Worm (Caenorhabditis elegans) whole organism, young adult: ENCODE data around the gene F58G6.7.

Experiments used
- B0035.1 ChIP-seq: sonication (generic microtip); optimal IDR thresholded peaks from 2 replicates; lab custom pipeline; 2016; ENCODE audit warnings: missing genetic modification characterization, mild to moderate bottlenecking, missing compliant biosample characterization, missing genotype, missing genetic modification reagents
- B0261.1 ChIP-seq: sonication (generic microtip); optimal IDR thresholded peaks from 2 replicates; lab custom pipeline; 2016; ENCODE audit warnings: mild to moderate bottlenecking, missing genetic modification characterization, moderate library complexity, missing compliant biosample characterization
- D2030.7 ChIP-seq: fragments of 200-800 bp; sonication (Bioruptor generic); IDR thresholded peaks from 2 replicates; pipeline ENCODE4 v1.3.6; 2022; ENCODE audit warnings: missing genetic modification reagents, missing genetic modification characterization, missing compliant biosample characterization
- F23B12.7 ChIP-seq: sonication (generic microtip); optimal IDR thresholded peaks from 2 replicates; lab custom pipeline; 2017; ENCODE audit warnings: missing genetic modification characterization, mild to moderate bottlenecking, missing compliant biosample characterization, antibody characterized with exemption, moderate library complexity; ENCODE audit not compliant: insufficient read depth
- F57A8.1 ChIP-seq: fragments of 200-800 bp; sonication (Bioruptor generic); optimal IDR thresholded peaks from 2 replicates; lab custom pipeline; 2018; ENCODE audit warnings: mild to moderate bottlenecking, missing genetic modification characterization, moderate library complexity, missing compliant biosample characterization
- K11D2.4 ChIP-seq: fragments of 200-800 bp; sonication (Bioruptor generic); IDR thresholded peaks from 2 replicates; pipeline ENCODE4 v1.3.6; 2022; ENCODE audit warnings: missing genetic modification reagents, missing genetic modification characterization, missing compliant biosample characterization
- K12H6.12 ChIP-seq: fragments of 200-800 bp; sonication (Bioruptor generic); optimal IDR thresholded peaks from 2 replicates; lab custom pipeline; 2018; ENCODE audit warnings: mild to moderate bottlenecking, missing genetic modification characterization, missing compliant biosample characterization
- T07F8.4 ChIP-seq: sonication (generic microtip); optimal IDR thresholded peaks from 2 replicates; lab custom pipeline; 2016; ENCODE audit warnings: mild to moderate bottlenecking, missing genetic modification characterization, moderate library complexity, missing compliant biosample characterization
- Y56A3A.18 ChIP-seq: fragments of 200-800 bp; sonication (Bioruptor generic); IDR thresholded peaks from 2 replicates; pipeline ENCODE4 v1.3.6; 2022; ENCODE audit warnings: missing genetic modification reagents, missing genetic modification characterization, missing compliant biosample characterization
- akir-1 ChIP-seq: fragments of 200-800 bp; sonication (Bioruptor generic); optimal IDR thresholded peaks from 2 replicates; lab custom pipeline; 2018; ENCODE audit warnings: mild to moderate bottlenecking, missing genetic modification characterization, moderate library complexity, missing compliant biosample characterization
- ama-1 ChIP-seq, 3 experiments: fragments of 150-350 bp in 1 of 3; sonication (generic microtip) in 2 of 3; optimal IDR thresholded peaks; 2 replicates each; lab custom pipeline; 2014 to 2018; ENCODE audit warnings: missing biosample characterization in 2 of 3, missing genetic modification characterization in 2 of 3, missing genetic modification reagents in 2 of 3
- aptf-3 ChIP-seq: fragments of 200-800 bp; sonication (Bioruptor generic); IDR thresholded peaks from 2 replicates; pipeline ENCODE4 v1.3.6; 2022; ENCODE audit warnings: missing genetic modification characterization, missing compliant biosample characterization
- atf-7 ChIP-seq: sonication (generic microtip); optimal IDR thresholded peaks from 2 replicates; lab custom pipeline; 2017; ENCODE audit warnings: mild to moderate bottlenecking, missing genetic modification characterization, missing compliant biosample characterization
- athp-1 ChIP-seq: sonication (generic microtip); optimal IDR thresholded peaks from 2 replicates; lab custom pipeline; 2017; ENCODE audit warnings: mild to moderate bottlenecking, missing genetic modification characterization, missing compliant biosample characterization
- attf-6 ChIP-seq: fragments of 200-800 bp; sonication (Bioruptor generic); IDR thresholded peaks from 2 replicates; pipeline ENCODE4 v1.3.6; 2022; ENCODE audit warnings: missing genetic modification reagents, missing genetic modification characterization, missing compliant biosample characterization
- bed-2 ChIP-seq: fragments of 200-800 bp; sonication (Bioruptor generic); IDR thresholded peaks from 2 replicates; pipeline ENCODE4 v1.3.6; 2022; ENCODE audit warnings: missing genetic modification reagents, missing genetic modification characterization, missing compliant biosample characterization
- ccch-3 ChIP-seq: fragments of 200-800 bp; sonication (Bioruptor generic); optimal IDR thresholded peaks from 2 replicates; lab custom pipeline; 2018; ENCODE audit warnings: mild to moderate bottlenecking, missing genetic modification characterization, missing compliant biosample characterization
- cebp-2 ChIP-seq: fragments of 200-800 bp; sonication (Bioruptor generic); IDR thresholded peaks from 2 replicates; pipeline ENCODE4 v1.3.6; 2022; ENCODE audit warnings: missing genetic modification characterization, missing compliant biosample characterization
- ceh-40 ChIP-seq: fragments of 200-800 bp; sonication (Bioruptor generic); IDR thresholded peaks from 2 replicates; pipeline ENCODE4 v1.3.6; 2022; ENCODE audit warnings: missing genetic modification characterization, missing compliant biosample characterization
- dpl-1 ChIP-seq: fragments of 150-350 bp; optimal IDR thresholded peaks from 2 replicates; lab custom pipeline; 2014; ENCODE audit warnings: missing biosample characterization, missing genetic modification reagents, missing genetic modification characterization
- efl-1 ChIP-seq: fragments of 150-350 bp; optimal IDR thresholded peaks from 2 replicates; lab custom pipeline; 2014; ENCODE audit warnings: missing biosample characterization, missing genetic modification reagents, missing genetic modification characterization
- egl-44 ChIP-seq: fragments of 200-800 bp; sonication (Bioruptor generic); IDR thresholded peaks from 2 replicates; pipeline ENCODE4 v1.3.6; 2022; ENCODE audit warnings: missing genetic modification reagents, missing genetic modification characterization, missing compliant biosample characterization
- fkh-3 ChIP-seq: sonication (generic microtip); optimal IDR thresholded peaks from 2 replicates; lab custom pipeline; 2016; ENCODE audit warnings: mild to moderate bottlenecking, missing genetic modification characterization, missing compliant biosample characterization
- gei-17 ChIP-seq: fragments of 200-800 bp; sonication (Bioruptor generic); optimal IDR thresholded peaks from 2 replicates; lab custom pipeline; 2018; ENCODE audit warnings: mild to moderate bottlenecking, missing genetic modification characterization, missing compliant biosample characterization
- hmg-1.2 ChIP-seq: fragments of 200-800 bp; sonication (Bioruptor generic); IDR thresholded peaks from 2 replicates; pipeline ENCODE4 v1.3.6; 2022; ENCODE audit warnings: missing genetic modification reagents, missing genetic modification characterization, missing compliant biosample characterization
- hmg-20 ChIP-seq: fragments of 200-800 bp; sonication (Bioruptor generic); IDR thresholded peaks from 2 replicates; pipeline ENCODE4 v1.3.6; 2022; ENCODE audit warnings: missing genetic modification reagents, missing genetic modification characterization, missing compliant biosample characterization
- lag-1 ChIP-seq: fragments of 200-800 bp; sonication (Bioruptor generic); IDR thresholded peaks from 2 replicates; pipeline ENCODE4 v1.3.6; 2022; ENCODE audit warnings: missing genetic modification reagents, missing genetic modification characterization, missing compliant biosample characterization
- let-526 ChIP-seq: fragments of 200-800 bp; sonication (Bioruptor generic); IDR thresholded peaks from 2 replicates; pipeline ENCODE4 v1.3.6; 2022; ENCODE audit warnings: missing genetic modification reagents, missing genetic modification characterization, missing compliant biosample characterization
- lin-35 ChIP-seq, 3 experiments: fragments of 150-350 bp in 2 of 3; sonication (generic microtip) in 1 of 3; optimal IDR thresholded peaks; 2 replicates each; lab custom pipeline; 2014 to 2018; ENCODE audit warnings: missing biosample characterization in 3 of 3, missing genetic modification characterization in 3 of 3, missing genetic modification reagents in 3 of 3
- lin-54 ChIP-seq: fragments of 200-800 bp; sonication (Bioruptor generic); optimal IDR thresholded peaks from 2 replicates; lab custom pipeline; 2018; ENCODE audit warnings: mild to moderate bottlenecking, missing genetic modification characterization, missing compliant biosample characterization
- lsy-27 ChIP-seq: sonication (generic microtip); optimal IDR thresholded peaks from 2 replicates; lab custom pipeline; 2017; ENCODE audit warnings: missing genetic modification characterization, mild to moderate bottlenecking, missing compliant biosample characterization, antibody characterized with exemption, missing genotype, borderline replicate concordance; ENCODE audit not compliant: insufficient read depth
- madf-6 ChIP-seq: fragments of 200-800 bp; sonication (Bioruptor generic); IDR thresholded peaks from 2 replicates; pipeline ENCODE4 v1.3.6; 2022; ENCODE audit warnings: missing genetic modification reagents, missing genetic modification characterization, missing compliant biosample characterization
- mes-4 ChIP-seq: sonication (generic microtip); optimal IDR thresholded peaks from 2 replicates; lab custom pipeline; 2016; ENCODE audit warnings: missing genotype, missing genetic modification characterization, missing compliant biosample characterization
- mxl-1 ChIP-seq: sonication (generic microtip); optimal IDR thresholded peaks from 2 replicates; lab custom pipeline; 2016; ENCODE audit warnings: missing genetic modification characterization, missing compliant biosample characterization
- nfya-1 ChIP-seq: sonication (generic microtip); optimal IDR thresholded peaks from 2 replicates; lab custom pipeline; 2017; ENCODE audit warnings: antibody characterized with exemption, missing compliant biosample characterization, missing genetic modification characterization, borderline replicate concordance; ENCODE audit not compliant: insufficient read depth
- nhr-179 ChIP-seq: sonication (generic microtip); optimal IDR thresholded peaks from 2 replicates; lab custom pipeline; 2016; ENCODE audit warnings: mild to moderate bottlenecking, missing genetic modification characterization, missing compliant biosample characterization
- rcor-1 ChIP-seq: fragments of 200-800 bp; sonication (Bioruptor generic); IDR thresholded peaks from 2 replicates; pipeline ENCODE4 v1.3.6; 2022; ENCODE audit warnings: missing genetic modification reagents, missing genetic modification characterization, missing compliant biosample characterization
- repo-1 ChIP-seq: sonication (generic microtip); optimal IDR thresholded peaks from 2 replicates; lab custom pipeline; 2017; ENCODE audit warnings: mild to moderate bottlenecking, missing genetic modification characterization, missing compliant biosample characterization
- rpc-1 ChIP-seq, 2 experiments: fragments of 150-350 bp in 1 of 2; sonication (generic microtip) in 1 of 2; optimal IDR thresholded peaks; 2 replicates each; lab custom pipeline; 2014 to 2018; ENCODE audit warnings: missing biosample characterization in 1 of 2, missing genetic modification characterization in 1 of 2, missing genetic modification reagents in 1 of 2, missing genotype in 1 of 2
- sdz-38 ChIP-seq: sonication (generic microtip); optimal IDR thresholded peaks from 2 replicates; lab custom pipeline; 2016; ENCODE audit warnings: missing genotype, missing genetic modification characterization, missing compliant biosample characterization
- snpc-1.1 ChIP-seq: sonication (generic microtip); optimal IDR thresholded peaks from 2 replicates; lab custom pipeline; 2017; ENCODE audit warnings: missing genetic modification characterization, mild to moderate bottlenecking, missing compliant biosample characterization, antibody characterized with exemption, moderate library complexity, missing genotype, missing genetic modification reagents; ENCODE audit not compliant: insufficient read depth
- sptf-2 ChIP-seq: fragments of 200-800 bp; sonication (Bioruptor generic); optimal IDR thresholded peaks from 2 replicates; lab custom pipeline; 2018; ENCODE audit warnings: mild to moderate bottlenecking, missing genetic modification characterization, missing compliant biosample characterization
- zfh-2 ChIP-seq: fragments of 200-800 bp; sonication (Bioruptor generic); conservative IDR thresholded peaks from 2 replicates; pipeline ENCODE4 v1.3.6; 2022; ENCODE audit warnings: missing genetic modification reagents, missing genetic modification characterization, missing compliant biosample characterization
- ztf-22 ChIP-seq: fragments of 200-800 bp; sonication (Bioruptor generic); optimal IDR thresholded peaks from 2 replicates; lab custom pipeline; 2018; ENCODE audit warnings: mild to moderate bottlenecking, missing genetic modification characterization, moderate library complexity, missing compliant biosample characterization
- ztf-3 ChIP-seq: fragments of 200-800 bp; sonication (Bioruptor generic); optimal IDR thresholded peaks from 2 replicates; lab custom pipeline; 2018; ENCODE audit warnings: mild to moderate bottlenecking, missing genetic modification characterization, missing compliant biosample characterization

F58G6.7 gene

DNA sequence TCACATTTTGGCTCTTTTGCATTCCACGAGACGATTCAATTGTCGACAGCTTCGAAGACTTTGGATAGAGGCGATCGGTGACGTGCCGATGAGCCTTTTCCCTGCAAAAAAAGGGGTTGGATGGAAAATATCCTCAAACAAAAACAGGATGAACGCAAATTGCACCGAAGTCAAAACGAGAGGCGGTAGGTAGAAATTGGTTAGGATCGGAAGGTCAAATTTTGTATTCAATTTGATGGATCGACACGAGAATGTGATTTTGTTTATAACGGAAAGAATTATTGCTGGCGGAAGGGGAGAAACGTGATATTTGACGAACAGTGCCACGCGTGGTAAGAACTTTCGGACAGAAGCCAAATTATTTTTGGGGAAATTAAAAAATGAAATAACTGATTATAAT, 19.3 kb upstream of the F58G6.7 start, which contains the start of gene mca-1:
Gene mca-1 (minus strand): TSS at position 101 of the 400 bp plus-strand sequence.
- no peak for TF ChIP-seq sdz-38 (tag; lab: Kevin White, UChicago)
- TF ChIP-seq let-526 (GFP tag; lab: Robert Waterston, UW) = no peak
- no peak for TF ChIP-seq Y56A3A.18 (GFP tag; lab: Robert Waterston, UW)
- TF ChIP-seq repo-1 (tag; lab: Kevin White, UChicago) = no peak
- TF ChIP-seq rpc-1 (optimal IDR thresholded peaks at IDR 0.05; lab: Kevin White, UChicago) = no peak
- no peak for TF ChIP-seq rpc-1 (tag; optimal IDR thresholded peaks at IDR 0.05; lab: Kevin White, UChicago)
- no peak for TF ChIP-seq efl-1
- no peak for TF ChIP-seq D2030.7 (GFP tag; lab: Robert Waterston, UW)
- no peak for TF ChIP-seq dpl-1 (GFP tag; lab: Kevin White, UChicago)
- no peak for TF ChIP-seq fkh-3
- TF ChIP-seq akir-1 (GFP tag; lab: Kevin White, UChicago) = no peak
- no peak for TF ChIP-seq K11D2.4 (GFP tag; lab: Robert Waterston, UW)
- no peak for TF ChIP-seq T07F8.4 (tag; lab: Kevin White, UChicago)
- TF ChIP-seq egl-44 (GFP tag; lab: Robert Waterston, UW) = no peak
- no peak for TF ChIP-seq sptf-2 (GFP tag; lab: Kevin White, UChicago)
- TF ChIP-seq aptf-3 = no peak
- no peak for TF ChIP-seq athp-1 (tag; lab: Kevin White, UChicago)
- no peak for TF ChIP-seq attf-6 (GFP tag; lab: Robert Waterston, UW)
- no peak for TF ChIP-seq cebp-2 (GFP tag; lab: Robert Waterston, UW)
- no peak for TF ChIP-seq atf-7 (tag; lab: Kevin White, UChicago)

DNA sequence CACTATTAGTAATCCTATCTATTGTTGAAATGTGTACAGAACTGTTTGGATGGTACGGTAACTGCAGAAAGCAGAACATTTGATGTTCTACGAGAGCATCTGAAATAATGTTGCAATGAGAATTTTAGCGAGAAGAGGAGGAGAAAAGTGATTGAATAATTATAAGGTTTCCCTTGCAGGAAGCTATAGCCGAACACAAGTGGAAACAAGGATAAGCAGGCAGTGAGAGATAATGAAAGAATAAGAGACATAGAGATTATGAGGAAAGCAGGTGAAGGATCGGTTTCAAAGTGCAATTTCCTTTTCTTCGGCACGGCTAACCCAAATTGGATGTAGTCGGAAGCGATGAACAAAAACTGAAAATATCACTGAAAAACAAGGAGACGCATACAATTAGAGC, 12.2 kb upstream of the F58G6.7 start, which contains the start of gene del-2:
Gene del-2 (minus strand): TSS at position 101 of the 400 bp plus-strand sequence.
- TF ChIP-seq bed-2 (GFP tag; lab: Robert Waterston, UW) (no peak), ccch-3 (GFP tag; lab: Kevin White, UChicago) (no peak), ztf-3 (no peak), gei-17 (no peak), lin-35 (GFP tag; optimal IDR thresholded peaks at IDR 0.05; lab: Kevin White, UChicago) (no peak), K12H6.12 (tag; lab: Kevin White, UChicago) (no peak), ceh-40 (no peak), ztf-22 (GFP tag; lab: Kevin White, UChicago) (no peak), B0261.1 (tag; lab: Kevin White, UChicago) (no peak), mxl-1 (no peak), F23B12.7 (no peak), hmg-1.2 (GFP tag; lab: Robert Waterston, UW) (no peak), nfya-1 (no peak), sdz-38 (tag; lab: Kevin White, UChicago) (no peak), F57A8.1 (GFP tag; lab: Kevin White, UChicago) (no peak), lag-1 (GFP tag; lab: Robert Waterston, UW) (no peak)

DNA sequence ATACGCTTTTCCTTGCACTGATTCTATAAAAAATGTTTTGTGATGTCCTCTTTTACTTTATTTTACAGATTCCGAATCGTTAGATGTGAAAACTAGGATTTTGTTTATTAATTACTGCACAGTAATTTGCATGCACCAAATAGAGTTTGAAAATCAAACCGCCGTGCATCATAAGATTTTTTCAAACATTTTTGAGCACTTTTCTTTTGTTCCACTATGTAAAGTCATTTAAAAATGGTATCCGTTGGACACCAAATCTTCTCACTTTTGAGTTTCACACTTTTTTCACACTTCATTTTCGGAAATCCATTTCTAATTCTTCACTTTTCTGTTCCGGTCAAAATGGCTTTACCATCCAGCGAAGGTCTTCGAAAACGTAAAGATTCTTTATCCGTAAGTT, 10.9 kb upstream of the F58G6.7 start, which contains the start of gene degl-2:
Gene degl-2 (plus strand): TSS at position 301 of the 400 bp plus-strand sequence.
- TF ChIP-seq zfh-2 (GFP tag; lab: Robert Waterston, UW) = no peak
- no peak for TF ChIP-seq madf-6 (GFP tag; lab: Robert Waterston, UW)
- no peak for TF ChIP-seq lsy-27 (tag; lab: Kevin White, UChicago)
- TF ChIP-seq rcor-1 (GFP tag; lab: Robert Waterston, UW) = no peak
- TF ChIP-seq B0035.1 (tag; lab: Kevin White, UChicago) = no peak
- TF ChIP-seq attf-6 (GFP tag; lab: Robert Waterston, UW) = no peak
- TF ChIP-seq ama-1 (optimal IDR thresholded peaks at IDR 0.05; lab: Kevin White, UChicago) = no peak
- TF ChIP-seq ama-1 (GFP tag; optimal IDR thresholded peaks at IDR 0.05; lab: Kevin White, UChicago) = no peak
- no peak for TF ChIP-seq lin-54 (GFP tag; lab: Kevin White, UChicago)
- TF ChIP-seq rpc-1 (optimal IDR thresholded peaks at IDR 0.05; lab: Kevin White, UChicago) = no peak
- TF ChIP-seq rpc-1 (tag; optimal IDR thresholded peaks at IDR 0.05; lab: Kevin White, UChicago) = no peak
- TF ChIP-seq hmg-20 (GFP tag; lab: Robert Waterston, UW) = no peak
- TF ChIP-seq snpc-1.1 (tag; lab: Kevin White, UChicago) = no peak
- no peak for TF ChIP-seq nhr-179 (tag; lab: Kevin White, UChicago)
- TF ChIP-seq mes-4 (tag; lab: Kevin White, UChicago) = no peak
- TF ChIP-seq hmg-1.2 (GFP tag; lab: Robert Waterston, UW) = no peak
- TF ChIP-seq, all 124 proteins: peak for 0
